Fruit fly (Drosophila melanogaster) whole organism, embryonic: ENCODE data around the gene CG14868.

ENCODE experiments used
- Blimp-1 ChIP-seq: fragments of 200-800 bp; sonication (Bioruptor generic); optimal IDR thresholded peaks from 3 replicates; lab custom pipeline; 2018; ENCODE audit warnings: missing biosample characterization, missing genetic modification characterization, mild to moderate bottlenecking, moderate library complexity, missing genetic modification reagents
- CG10366 ChIP-seq: fragments of 200-800 bp; sonication (Bioruptor generic); IDR thresholded peaks from 2 replicates; pipeline ENCODE4 v1.3.6; 2022; ENCODE audit warnings: missing biosample characterization, missing genetic modification characterization
- CG10462 ChIP-seq: fragments of 200-800 bp; sonication (Bioruptor generic); optimal IDR thresholded peaks from 2 replicates; lab custom pipeline; 2016; ENCODE audit warnings: missing biosample characterization, missing genetic modification characterization
- CG11398 ChIP-seq: fragments of 200-800 bp; sonication (Bioruptor generic); optimal IDR thresholded peaks from 2 replicates; lab custom pipeline; 2016; ENCODE audit warnings: missing biosample characterization, missing genetic modification characterization
- CG12104 ChIP-seq: fragments of 200-800 bp; sonication (Bioruptor generic); optimal IDR thresholded peaks from 3 replicates; lab custom pipeline; 2016; ENCODE audit warnings: missing biosample characterization, missing genetic modification characterization
- CG12659 ChIP-seq: fragments of 200-800 bp; sonication (Bioruptor generic); optimal IDR thresholded peaks from 3 replicates; lab custom pipeline; 2017; ENCODE audit warnings: mild to moderate bottlenecking, missing biosample characterization, missing genetic modification reagents, missing genetic modification characterization
- CG12942 ChIP-seq: fragments of 200-800 bp; sonication (Bioruptor generic); optimal IDR thresholded peaks from 3 replicates; lab custom pipeline; 2016; ENCODE audit warnings: missing biosample characterization, missing genetic modification characterization
- CG14965 ChIP-seq: fragments of 200-800 bp; sonication (Bioruptor generic); optimal IDR thresholded peaks from 2 replicates; lab custom pipeline; 2016; ENCODE audit warnings: missing biosample characterization, missing genetic modification characterization, borderline replicate concordance
- CG1603 ChIP-seq: fragments of 200-800 bp; sonication (Bioruptor generic); optimal IDR thresholded peaks from 2 replicates; lab custom pipeline; 2019; ENCODE audit warnings: missing biosample characterization, mild to moderate bottlenecking, missing genetic modification characterization, moderate library complexity
- CG1647 ChIP-seq: fragments of 200-800 bp; sonication (Bioruptor generic); optimal IDR thresholded peaks from 3 replicates; lab custom pipeline; 2016; ENCODE audit warnings: missing biosample characterization, missing genetic modification characterization
- CG16813 ChIP-seq: fragments of 200-800 bp; sonication (Bioruptor generic); IDR thresholded peaks from 3 replicates; pipeline ENCODE4 v1.3.6; 2022; ENCODE audit warnings: missing biosample characterization, missing genetic modification characterization; ENCODE audit not compliant: partially characterized antibody
- CG17829 ChIP-seq: fragments of 200-800 bp; optimal IDR thresholded peaks from 2 replicates; lab custom pipeline; 2019; ENCODE audit warnings: missing biosample characterization, mild to moderate bottlenecking, missing genetic modification characterization, moderate library complexity
- CG2120 ChIP-seq: fragments of 200-800 bp; sonication (Bioruptor generic); optimal IDR thresholded peaks from 3 replicates; lab custom pipeline; 2016; ENCODE audit warnings: missing biosample characterization, missing genetic modification characterization
- CG34422 ChIP-seq: fragments of 200-800 bp; sonication (Bioruptor generic); IDR thresholded peaks from 3 replicates; pipeline ENCODE4 v1.3.6; 2022; ENCODE audit warnings: missing biosample characterization, missing genetic modification characterization
- CG4617 ChIP-seq: fragments of 200-800 bp; sonication (Bioruptor generic); optimal IDR thresholded peaks from 3 replicates; lab custom pipeline; 2016; ENCODE audit warnings: missing biosample characterization, missing genetic modification characterization, borderline replicate concordance
- CG4730 ChIP-seq: fragments of 200-800 bp; sonication (Bioruptor generic); IDR thresholded peaks from 2 replicates; pipeline ENCODE4 v1.3.6; 2022; ENCODE audit warnings: missing biosample characterization, missing genetic modification characterization
- CG5953 ChIP-seq: fragments of 200-800 bp; sonication (Bioruptor generic); IDR thresholded peaks from 2 replicates; pipeline ENCODE4 v1.3.6; 2022; ENCODE audit warnings: missing biosample characterization, missing genetic modification characterization
- CG7556 ChIP-seq: fragments of 200-800 bp; sonication (Bioruptor generic); optimal IDR thresholded peaks from 2 replicates; lab custom pipeline; 2017; ENCODE audit warnings: missing biosample characterization, mild to moderate bottlenecking, missing genetic modification characterization
- CG8478 ChIP-seq: fragments of >200 bp; optimal IDR thresholded peaks from 2 replicates; lab custom pipeline; 2018
- CG9876 ChIP-seq: fragments of 200-800 bp; sonication (Bioruptor generic); optimal IDR thresholded peaks from 2 replicates; lab custom pipeline; 2016; ENCODE audit warnings: missing biosample characterization, missing genetic modification characterization
- CrebB ChIP-seq: fragments of 200-800 bp; sonication (Bioruptor generic); optimal IDR thresholded peaks from 3 replicates; lab custom pipeline; 2018; ENCODE audit warnings: missing biosample characterization, mild to moderate bottlenecking, missing genetic modification characterization
- D19B ChIP-seq: fragments of 200-800 bp; sonication (Bioruptor generic); optimal IDR thresholded peaks from 2 replicates; lab custom pipeline; 2017; ENCODE audit warnings: missing biosample characterization, mild to moderate bottlenecking, missing genetic modification characterization
- Deaf1 ChIP-seq: fragments of 200-800 bp; optimal IDR thresholded peaks from 3 replicates; lab custom pipeline; 2019; ENCODE audit warnings: missing biosample characterization, mild to moderate bottlenecking, missing genetic modification characterization, moderate library complexity
- Doc2 ChIP-seq: fragments of 200-800 bp; sonication (Bioruptor generic); IDR thresholded peaks from 2 replicates; pipeline ENCODE4 v1.3.6; 2022; ENCODE audit warnings: missing biosample characterization, missing genetic modification characterization
- Med ChIP-seq: fragments of 200-800 bp; sonication (Bioruptor generic); peaks from one replicate; lab custom pipeline; 2016; ENCODE audit warnings: missing biosample characterization, missing genetic modification characterization, mild to moderate bottlenecking, inconsistent platforms, moderate library complexity
- Sry-δ ChIP-seq: fragments of 200-800 bp; sonication (Bioruptor generic); optimal IDR thresholded peaks from 2 replicates; lab custom pipeline; 2016; ENCODE audit warnings: missing biosample characterization, missing genetic modification characterization
- YL-1 ChIP-seq: fragments of 200-800 bp; sonication (Bioruptor generic); optimal IDR thresholded peaks from 3 replicates; lab custom pipeline; 2017; ENCODE audit warnings: missing biosample characterization, mild to moderate bottlenecking, missing genetic modification characterization
- ac ChIP-seq: fragments of 200-800 bp; sonication (Bioruptor generic); optimal IDR thresholded peaks from 3 replicates; lab custom pipeline; 2017; ENCODE audit warnings: missing biosample characterization, mild to moderate bottlenecking, missing genetic modification characterization
- ap ChIP-seq: fragments of 200-800 bp; sonication (Bioruptor generic); IDR thresholded peaks from 2 replicates; pipeline ENCODE4 v1.3.6; 2022; ENCODE audit warnings: missing biosample characterization, missing genetic modification characterization
- ci ChIP-seq: fragments of 200-800 bp; sonication (Bioruptor generic); IDR thresholded peaks from 3 replicates; pipeline ENCODE4 v1.3.6; 2022; ENCODE audit warnings: missing biosample characterization, missing genetic modification characterization
- crc ChIP-seq: fragments of 200-800 bp; sonication (Bioruptor generic); optimal IDR thresholded peaks from 2 replicates; lab custom pipeline; 2016; ENCODE audit warnings: missing biosample characterization, missing genetic modification characterization
- croc ChIP-seq: fragments of 200-800 bp; sonication (Bioruptor generic); conservative IDR thresholded peaks from 3 replicates; pipeline ENCODE4 v1.3.6; 2022; ENCODE audit warnings: missing biosample characterization, missing genetic modification characterization
- gcm ChIP-seq: fragments of 200-800 bp; sonication (Bioruptor generic); optimal IDR thresholded peaks from 2 replicates; lab custom pipeline; 2019; ENCODE audit warnings: missing biosample characterization, mild to moderate bottlenecking, missing genetic modification characterization, moderate library complexity
- grn ChIP-seq: fragments of 200-800 bp; sonication (Bioruptor generic); optimal IDR thresholded peaks from 3 replicates; lab custom pipeline; 2017; ENCODE audit warnings: missing biosample characterization, missing genetic modification characterization
- ham ChIP-seq: fragments of 200-800 bp; sonication (Bioruptor generic); IDR thresholded peaks from 2 replicates; pipeline ENCODE4 v1.3.6; 2022; ENCODE audit warnings: missing biosample characterization, missing genetic modification characterization
- hkb ChIP-seq, 2 experiments: fragments of 200-800 bp in 1 of 2; fragments of >200 bp in 1 of 2; sonication (Bioruptor generic) in 1 of 2; IDR thresholded peaks in 1 of 2; optimal IDR thresholded peaks in 1 of 2; 2 replicates each; pipeline versions ENCODE4 v1.3.6 to Lab custom; 2017 to 2022; ENCODE audit warnings: missing biosample characterization in 1 of 2, missing genetic modification characterization in 1 of 2
- ind ChIP-seq: fragments of 200-800 bp; sonication (Bioruptor generic); optimal IDR thresholded peaks from 3 replicates; lab custom pipeline; 2016; ENCODE audit warnings: missing biosample characterization, missing genetic modification characterization
- kah ChIP-seq: fragments of 200-800 bp; sonication (Bioruptor generic); optimal IDR thresholded peaks from 2 replicates; lab custom pipeline; 2018; ENCODE audit warnings: missing biosample characterization, mild to moderate bottlenecking, missing genetic modification characterization
- onecut ChIP-seq: fragments of 200-800 bp; sonication (Bioruptor generic); IDR thresholded peaks from 2 replicates; pipeline ENCODE4 v1.3.6; 2022; ENCODE audit warnings: missing biosample characterization, missing genetic modification characterization
- pb ChIP-seq: fragments of 200-800 bp; sonication (Bioruptor generic); optimal IDR thresholded peaks from 3 replicates; lab custom pipeline; 2016; ENCODE audit warnings: missing biosample characterization, missing genetic modification characterization
- psq ChIP-seq: fragments of 200-800 bp; sonication (Bioruptor generic); optimal IDR thresholded peaks from 2 replicates; lab custom pipeline; 2017; ENCODE audit warnings: missing biosample characterization, missing genetic modification characterization
- ro ChIP-seq: fragments of 200-800 bp; sonication (Bioruptor generic); IDR thresholded peaks from 2 replicates; pipeline ENCODE4 v1.3.6; 2022; ENCODE audit warnings: missing biosample characterization, missing genetic modification characterization
- shn ChIP-seq: fragments of 200-800 bp; sonication (Bioruptor generic); optimal IDR thresholded peaks from 3 replicates; lab custom pipeline; 2016; ENCODE audit warnings: missing biosample characterization, missing genetic modification characterization
- slbo ChIP-seq: fragments of 200-800 bp; sonication (Bioruptor generic); IDR thresholded peaks from 2 replicates; pipeline ENCODE4 v1.3.6; 2022; ENCODE audit warnings: missing biosample characterization, missing genetic modification characterization
- sna ChIP-seq: fragments of 200-800 bp; sonication (Bioruptor generic); IDR thresholded peaks from 2 replicates; pipeline ENCODE4 v1.3.6; 2022; ENCODE audit warnings: missing biosample characterization, missing genetic modification characterization; ENCODE audit not compliant: partially characterized antibody
- sqz ChIP-seq: fragments of 200-800 bp; sonication (Bioruptor generic); optimal IDR thresholded peaks from 3 replicates; lab custom pipeline; 2018; ENCODE audit warnings: missing biosample characterization, mild to moderate bottlenecking, missing genetic modification characterization
- stwl ChIP-seq: fragments of 200-800 bp; sonication (Bioruptor generic); optimal IDR thresholded peaks from 3 replicates; lab custom pipeline; 2018; ENCODE audit warnings: missing biosample characterization, mild to moderate bottlenecking, missing genetic modification characterization, moderate library complexity
- toy ChIP-seq: fragments of 200-800 bp; sonication (Bioruptor generic); IDR thresholded peaks from 2 replicates; pipeline ENCODE4 v1.3.6; 2022; ENCODE audit warnings: missing biosample characterization, missing genetic modification characterization
- trh ChIP-seq: fragments of 200-800 bp; sonication (Bioruptor generic); optimal IDR thresholded peaks from 2 replicates; lab custom pipeline; 2016; ENCODE audit warnings: missing biosample characterization, missing genetic modification characterization
- yki ChIP-seq: fragments of >200 bp; optimal IDR thresholded peaks from 3 replicates; lab custom pipeline; 2018

Gene CG14868

DNA sequence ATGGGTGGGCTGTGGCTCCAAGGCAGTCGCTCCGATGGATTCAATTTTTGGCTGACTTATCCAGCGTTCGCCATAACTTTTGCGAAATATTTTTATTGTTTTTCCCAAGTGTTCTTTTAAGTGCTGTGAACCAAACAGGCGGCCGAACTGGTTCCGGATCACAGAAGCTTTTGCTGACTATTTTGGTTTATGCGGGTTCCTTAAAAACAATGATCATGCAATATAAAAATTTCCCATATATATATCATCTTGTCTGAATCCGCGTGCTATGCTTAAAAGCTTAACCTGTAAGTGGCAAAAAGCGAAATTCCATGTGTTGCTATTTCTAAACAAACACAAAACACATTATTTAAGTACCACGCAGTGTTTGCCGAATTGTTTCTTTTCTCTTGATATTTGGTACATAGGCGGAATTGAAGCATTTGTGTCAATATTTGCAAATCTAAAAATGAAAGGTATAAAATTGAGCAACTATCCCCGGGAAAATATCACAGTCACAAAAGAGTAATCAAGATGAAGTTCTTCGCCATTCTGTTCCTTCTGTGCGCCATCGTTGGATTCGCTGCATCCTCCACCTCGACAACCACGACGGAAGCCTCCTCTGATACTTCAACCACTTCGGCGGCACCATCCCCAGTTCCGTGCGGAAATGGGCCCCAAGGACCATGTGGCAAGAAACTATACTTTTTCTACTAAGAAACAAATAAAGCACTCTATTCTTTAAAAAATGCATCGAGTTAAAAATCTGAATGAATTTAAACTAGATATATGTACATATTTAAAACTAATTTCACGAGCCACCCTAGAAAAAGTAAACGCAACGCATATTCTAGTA, 49.6 kb downstream of the CG14868 start, which contains the start of the genes CG6276 and CG44040 (continued):
- no peak for TF ChIP-seq ap (GFP tag; lab: Robert Waterston, UW)
- no peak for TF ChIP-seq pb (GFP tag; lab: Kevin White, UChicago)
- no peak for TF ChIP-seq grn (GFP tag; lab: Kevin White, UChicago)
- peak; percentile 13 for TF ChIP-seq Blimp-1 (GFP tag; lab: Kevin White, UChicago)
- TF ChIP-seq CG17829: peak; percentile 18
- no peak for TF ChIP-seq shn (GFP tag; lab: Kevin White, UChicago)
- no peak for TF ChIP-seq CG34422 (GFP tag; lab: Robert Waterston, UW)
- TF ChIP-seq CG4617 (GFP tag; lab: Kevin White, UChicago): peak; percentile 24
- no peak for TF ChIP-seq sna
- TF ChIP-seq CG8478 (lab: Kevin White, UChicago): no peak
- peak; percentile 13 for TF ChIP-seq CG12104
- peak; percentile 40 for TF ChIP-seq CG7556 (GFP tag; lab: Kevin White, UChicago)
- TF ChIP-seq CG10462 (GFP tag; lab: Kevin White, UChicago): peak; percentile 22
- no peak for TF ChIP-seq sqz (GFP tag; lab: Kevin White, UChicago)
- peak; percentile 40 for TF ChIP-seq stwl (tag; lab: Kevin White, UChicago)
- TF ChIP-seq ac (GFP tag; lab: Kevin White, UChicago): no peak
- no peak for TF ChIP-seq onecut (GFP tag; lab: Robert Waterston, UW)
- TF ChIP-seq CrebB (tag; lab: Kevin White, UChicago): no peak
- TF ChIP-seq trh: no peak
- TF ChIP-seq CG12942 (GFP tag; lab: Kevin White, UChicago): no peak
- no peak for TF ChIP-seq CG5953 (GFP tag; lab: Robert Waterston, UW)
- TF ChIP-seq CG9876 (GFP tag; lab: Kevin White, UChicago): peak; percentile 37
- no peak for TF ChIP-seq CG16813
- 0 out of 2 replicates have a peak, but pooled peaks have one; percentile 20 for TF ChIP-seq ro (GFP tag; lab: Robert Waterston, UW)
- TF ChIP-seq CG1603 (tag; lab: Kevin White, UChicago): peak; percentile 55
- peak; percentile 4 for TF ChIP-seq D19B (GFP tag; lab: Kevin White, UChicago)
- peak; percentile 15 for TF ChIP-seq Sry-δ (GFP tag; lab: Kevin White, UChicago)
- peak; percentile 37 for TF ChIP-seq CG12659 (GFP tag; lab: Kevin White, UChicago)
- TF ChIP-seq CG14965 (GFP tag; lab: Kevin White, UChicago): no peak
- TF ChIP-seq slbo: peak; percentile 59
- no peak for TF ChIP-seq yki (lab: Kevin White, UChicago)
- TF ChIP-seq ind (GFP tag; lab: Kevin White, UChicago): peak; percentile 29
- TF ChIP-seq crc (GFP tag; lab: Kevin White, UChicago): peak; percentile 22
- peak; percentile 31 for TF ChIP-seq CG11398
- peak; percentile 1 for TF ChIP-seq hkb (optimal IDR thresholded peaks at IDR 0.05; lab: Kevin White, UChicago)
- TF ChIP-seq hkb (GFP tag; IDR thresholded peaks at IDR 0.05; lab: Robert Waterston, UW): peak; percentile 52; the same call in 1 of the 2 replicates
- no peak for TF ChIP-seq croc (GFP tag; lab: Robert Waterston, UW)
- TF ChIP-seq gcm (GFP tag; lab: Kevin White, UChicago): peak; percentile 40
- TF ChIP-seq ci (GFP tag; lab: Robert Waterston, UW): peak; percentile 62; the same call in 2 of the 3 replicates
- no peak for TF ChIP-seq Deaf1 (tag; lab: Kevin White, UChicago)
- TF ChIP-seq CG1647 (GFP tag; lab: Kevin White, UChicago): no peak
- TF ChIP-seq Doc2: no peak
- TF ChIP-seq CG4730 (GFP tag; lab: Robert Waterston, UW): no peak
- TF ChIP-seq CG2120 (GFP tag; lab: Kevin White, UChicago): peak; percentile 68
- no peak for TF ChIP-seq CG10366 (GFP tag; lab: Robert Waterston, UW)
- no peak for TF ChIP-seq toy (GFP tag; lab: Robert Waterston, UW)
- peak; percentile 94 for TF ChIP-seq Med (GFP tag; lab: Kevin White, UChicago)
- TF ChIP-seq kah: no peak
- TF ChIP-seq psq: no peak
- no peak for TF ChIP-seq ham (GFP tag; lab: Robert Waterston, UW)
- TF ChIP-seq YL-1 (GFP tag; lab: Kevin White, UChicago): peak; percentile 6
